Fruit fly (Drosophila melanogaster) whole organism, embryonic: Measurements from ENCODE around the gene CG1213.

Experiments
- CG11093 ChIP-seq: fragments of 200-800 bp; sonication (Bioruptor generic); IDR thresholded peaks from 3 replicates; pipeline ENCODE4 v1.3.6; 2022; ENCODE audit warnings: missing biosample characterization, missing genetic modification characterization
- Mad ChIP-seq: fragments of 200-800 bp; sonication (Bioruptor generic); optimal IDR thresholded peaks from 2 replicates; lab custom pipeline; 2016; ENCODE audit warnings: missing biosample characterization, missing genetic modification characterization
- Rx ChIP-seq: fragments of 200-800 bp; sonication (Bioruptor generic); IDR thresholded peaks from 2 replicates; pipeline ENCODE4 v1.3.6; 2022; ENCODE audit warnings: missing biosample characterization, missing genetic modification characterization

DNA sequence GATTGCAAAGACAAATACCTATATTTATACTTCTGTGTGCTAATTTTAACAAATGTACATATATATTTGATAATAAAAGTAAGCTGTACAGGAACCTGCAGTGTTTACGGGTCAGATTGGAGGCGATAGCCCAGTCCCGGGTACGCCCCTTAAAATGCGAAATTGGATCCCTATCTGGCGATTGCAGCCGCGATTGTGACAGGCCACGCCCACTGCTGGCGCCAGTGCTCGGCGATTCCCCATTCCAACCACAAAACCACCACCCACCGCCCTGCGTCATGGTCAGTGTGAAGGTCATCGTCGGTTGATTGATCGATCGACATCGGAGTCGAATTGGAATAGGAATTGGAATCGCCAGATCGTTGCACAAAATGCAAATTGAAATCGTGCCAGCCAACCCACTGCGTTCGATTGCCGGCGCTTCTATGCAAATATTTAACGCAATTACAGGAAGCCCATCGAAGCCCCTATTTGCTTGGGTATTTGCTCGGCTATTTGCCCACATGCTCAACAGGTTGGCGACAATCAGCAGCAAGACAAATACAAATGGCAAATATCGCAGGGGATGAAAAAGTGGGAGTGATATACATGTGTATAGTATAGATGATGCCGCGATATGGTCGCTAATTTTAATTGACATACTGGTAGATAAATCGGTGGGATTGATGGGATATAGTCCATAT lies 2.1 kb upstream of the CG1213 start:
- TF ChIP-seq Mad (GFP tag; lab: Kevin White, UChicago): no peak
- TF ChIP-seq CG11093 (GFP tag; lab: Robert Waterston, UW): no peak
- no peak for TF ChIP-seq Rx
